Worm (Caenorhabditis elegans) whole organism, young adult: Measurements from ENCODE around the gene try-14.

Source experiments
- K11D2.4 ChIP-seq: fragments of 200-800 bp; sonication (Bioruptor generic); IDR thresholded peaks from 2 replicates; pipeline ENCODE4 v1.3.6; 2022; ENCODE audit warnings: missing genetic modification reagents, missing genetic modification characterization, missing compliant biosample characterization
- ama-1 ChIP-seq, 3 experiments: fragments of 150-350 bp in 1 of 3; sonication (generic microtip) in 2 of 3; optimal IDR thresholded peaks; 2 replicates each; lab custom pipeline; 2014 to 2018; ENCODE audit warnings: missing biosample characterization in 2 of 3, missing genetic modification characterization in 2 of 3, missing genetic modification reagents in 2 of 3
- die-1 ChIP-seq: sonication (generic microtip); optimal IDR thresholded peaks from 2 replicates; lab custom pipeline; 2016; ENCODE audit warnings: missing genotype, mild to moderate bottlenecking, missing genetic modification characterization, missing compliant biosample characterization
- dpff-1 ChIP-seq: sonication (generic microtip); optimal IDR thresholded peaks from 2 replicates; lab custom pipeline; 2017; ENCODE audit warnings: mild to moderate bottlenecking, missing genetic modification characterization, missing compliant biosample characterization
- hmg-1.2 ChIP-seq: fragments of 200-800 bp; sonication (Bioruptor generic); IDR thresholded peaks from 2 replicates; pipeline ENCODE4 v1.3.6; 2022; ENCODE audit warnings: missing genetic modification reagents, missing genetic modification characterization, missing compliant biosample characterization
- lag-1 ChIP-seq: fragments of 200-800 bp; sonication (Bioruptor generic); IDR thresholded peaks from 2 replicates; pipeline ENCODE4 v1.3.6; 2022; ENCODE audit warnings: missing genetic modification reagents, missing genetic modification characterization, missing compliant biosample characterization
- xnd-1 ChIP-seq: sonication (generic microtip); optimal IDR thresholded peaks from 2 replicates; lab custom pipeline; 2016; ENCODE audit warnings: missing genotype, missing genetic modification reagents, missing genetic modification characterization, missing compliant biosample characterization

DNA sequence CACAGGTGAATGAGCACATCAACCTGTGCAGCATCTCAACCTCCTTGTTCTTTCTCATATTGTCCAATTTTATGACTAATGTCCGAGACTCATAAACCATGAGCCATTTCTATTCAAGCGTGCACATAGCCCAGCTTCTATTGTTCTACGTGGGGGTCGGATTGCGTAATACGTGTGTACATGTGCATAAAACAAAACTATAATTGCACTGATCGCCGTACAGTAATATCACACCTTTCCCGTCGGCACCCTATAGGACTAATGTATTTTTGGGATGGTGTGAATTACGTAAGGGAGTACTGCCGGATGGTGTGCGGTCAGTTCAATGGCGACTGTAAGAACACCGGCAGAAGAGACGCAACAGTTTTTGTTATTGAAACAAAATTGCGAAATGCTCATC lies 25.5 kb downstream of the try-14 start:
- TF ChIP-seq ama-1 (optimal IDR thresholded peaks at IDR 0.05; lab: Kevin White, UChicago) = no peak
- TF ChIP-seq ama-1 (GFP tag; optimal IDR thresholded peaks at IDR 0.05; lab: Kevin White, UChicago) = no peak
- no peak for TF ChIP-seq K11D2.4 (GFP tag; lab: Robert Waterston, UW)
- TF ChIP-seq xnd-1 (tag; lab: Kevin White, UChicago) = no peak
- no peak for TF ChIP-seq hmg-1.2 (GFP tag; lab: Robert Waterston, UW)
- TF ChIP-seq dpff-1 = no peak
- TF ChIP-seq lag-1 (GFP tag; lab: Robert Waterston, UW) = no peak
- no peak for TF ChIP-seq die-1
